Worm (Caenorhabditis elegans): Measurements from ENCODE around the gene akap-1.

ce11 chrIII:6356007-6356406 is 2.8 kb downstream of the akap-1 start:
- TF ChIP-seq ama-1 (optimal IDR thresholded peaks at IDR 0.05) (no peak), efl-3 (GFP tag; optimal IDR thresholded peaks at IDR 0.05) (no peak), blmp-1 (tag; optimal IDR thresholded peaks at IDR 0.05) (peak; percentile 2)
